Worm (Caenorhabditis elegans): ENCODE measurements around the gene F49H12.2.

DNA sequence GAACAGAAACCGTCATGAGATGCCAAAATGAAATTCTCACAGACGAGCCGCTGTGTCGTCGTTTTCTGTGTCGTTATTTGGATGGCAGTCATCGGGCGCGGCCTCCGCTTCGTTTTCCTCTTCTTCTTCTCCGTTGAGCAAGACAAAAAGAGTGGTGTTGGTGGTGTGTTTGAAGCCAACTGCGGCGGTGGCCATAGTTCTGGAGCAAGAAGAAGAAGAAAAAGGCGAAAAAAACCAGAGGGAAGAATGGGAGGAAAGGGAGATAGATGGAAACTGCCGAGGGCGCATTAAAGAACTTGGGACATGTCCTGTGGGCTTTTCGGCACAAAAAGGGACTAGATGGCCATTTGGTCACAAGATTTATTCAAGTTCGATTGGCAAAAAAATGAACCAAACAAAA is 46.6 kb downstream of the F49H12.2 start, which contains the start of gene F53B1.9:
- no peak for TF ChIP-seq hnd-1 (tag; optimal IDR thresholded peaks at IDR 0.05)
- no peak for TF ChIP-seq ets-7 (tag; optimal IDR thresholded peaks at IDR 0.05)
- TF ChIP-seq ama-1 (optimal IDR thresholded peaks at IDR 0.05) = no peak
- TF ChIP-seq tbx-37 (GFP tag; conservative IDR thresholded peaks at IDR 0.05) = no peak
- no peak for TF ChIP-seq scrt-1 (GFP tag; IDR thresholded peaks at IDR 0.05)
- no peak for TF ChIP-seq tbx-11 (GFP tag; IDR thresholded peaks at IDR 0.05)
- no peak for TF ChIP-seq ceh-36 (tag; optimal IDR thresholded peaks at IDR 0.05)
- TF ChIP-seq flt-1 (GFP tag; IDR thresholded peaks at IDR 0.05) = no peak
- TF ChIP-seq hmbx-1 (tag; optimal IDR thresholded peaks at IDR 0.05) = no peak
